Worm (Caenorhabditis elegans) whole organism, young adult: ENCODE measurements around the gene nspc-20.

Experiments
- lsl-1 ChIP-seq: fragments of 200-800 bp; sonication (Bioruptor generic); optimal IDR thresholded peaks from 2 replicates; lab custom pipeline; 2018; ENCODE audit warnings: mild to moderate bottlenecking, missing genetic modification characterization, moderate library complexity, missing compliant biosample characterization
- mxl-1 ChIP-seq: sonication (generic microtip); optimal IDR thresholded peaks from 2 replicates; lab custom pipeline; 2016; ENCODE audit warnings: missing genetic modification characterization, missing compliant biosample characterization

DNA sequence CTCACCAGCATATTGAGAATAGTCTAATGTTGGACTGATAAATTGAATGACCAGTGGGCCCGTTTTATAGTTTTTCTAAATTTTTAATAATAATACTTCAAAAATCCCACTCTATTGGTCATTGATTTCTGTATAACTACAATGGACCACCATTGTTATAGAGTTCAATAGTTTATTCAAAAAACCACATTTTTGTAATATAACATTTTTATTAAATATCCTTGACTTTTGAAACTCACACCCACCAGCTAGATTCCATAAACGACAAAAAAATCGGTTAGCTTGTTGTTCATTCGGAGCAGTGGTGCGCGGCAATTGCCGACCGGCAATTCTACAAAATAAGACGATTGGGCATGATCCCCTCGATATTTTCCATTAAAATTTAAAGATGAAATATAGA, 2.4 kb downstream of the nspc-20 start, which contains the start of gene nspc-18:
- no peak for TF ChIP-seq lsl-1 (GFP tag; lab: Kevin White, UChicago)
- no peak for TF ChIP-seq mxl-1
